Worm (Caenorhabditis elegans) whole organism, L4 larva: ENCODE measurements around the gene K08D8.9.
A peak's percentile ranks its signal among the peaks of the same experiment; 100 is the strongest.

Source experiments
- D1046.2 ChIP-seq: fragments of 200-800 bp; sonication (Bioruptor generic); IDR thresholded peaks from 2 replicates; pipeline ENCODE4 v1.3.6; 2022; ENCODE audit warnings: missing genetic modification characterization, missing compliant biosample characterization
- F26F4.8 ChIP-seq: fragments of 200-800 bp; sonication (Bioruptor generic); conservative IDR thresholded peaks from 2 replicates; pipeline ENCODE4 v1.3.6; 2022; ENCODE audit warnings: missing genetic modification characterization, missing compliant biosample characterization
- T26A8.4 ChIP-seq: fragments of 200-800 bp; sonication (Bioruptor generic); IDR thresholded peaks from 2 replicates; pipeline ENCODE4 v1.3.6; 2022; ENCODE audit warnings: missing genetic modification characterization, missing compliant biosample characterization
- Y105C5A.15 ChIP-seq: fragments of 200-800 bp; sonication (Bioruptor generic); IDR thresholded peaks from 2 replicates; pipeline ENCODE4 v1.3.6; 2022; ENCODE audit warnings: missing genetic modification characterization, missing compliant biosample characterization
- Y5F2A.4 ChIP-seq: fragments of 200-800 bp; sonication (Bioruptor generic); optimal IDR thresholded peaks from 2 replicates; lab custom pipeline; 2018; ENCODE audit warnings: mild to moderate bottlenecking, missing genetic modification characterization, missing compliant biosample characterization
- ZK337.2 ChIP-seq: fragments of 200-800 bp; sonication (Bioruptor generic); IDR thresholded peaks from 2 replicates; pipeline ENCODE4 v1.3.6; 2022; ENCODE audit warnings: missing genetic modification reagents, missing genetic modification characterization, missing compliant biosample characterization
- ZK546.5 ChIP-seq, 2 experiments: sonication (generic microtip); optimal IDR thresholded peaks; 2 replicates each; lab custom pipeline; 2017; ENCODE audit warnings: missing biosample characterization in 2 of 2, missing genetic modification characterization in 2 of 2
- aha-1 ChIP-seq: fragments of 150-350 bp; peaks from one replicate; lab custom pipeline; 2014; ENCODE audit warnings: missing biosample characterization, missing genetic modification characterization
- aly-2 ChIP-seq: sonication (generic microtip); optimal IDR thresholded peaks from 2 replicates; lab custom pipeline; 2018; ENCODE audit warnings: missing biosample characterization, missing genetic modification characterization
- ama-1 ChIP-seq: fragments of 150-350 bp; optimal IDR thresholded peaks from 2 replicates; lab custom pipeline; 2014; ENCODE audit warnings: inconsistent platforms, mixed read lengths
- ceh-28 ChIP-seq: fragments of 150-350 bp; optimal IDR thresholded peaks from 2 replicates; lab custom pipeline; 2014; ENCODE audit warnings: missing biosample characterization, missing genetic modification reagents, missing genetic modification characterization
- ceh-32 ChIP-seq: sonication (generic microtip); optimal IDR thresholded peaks from 2 replicates; lab custom pipeline; 2016; ENCODE audit warnings: mild to moderate bottlenecking, missing genetic modification characterization, missing compliant biosample characterization; ENCODE audit not compliant: poor library complexity
- ceh-44 ChIP-seq: fragments of 200-800 bp; sonication (Bioruptor generic); IDR thresholded peaks from 2 replicates; pipeline ENCODE4 v1.3.6; 2022; ENCODE audit warnings: missing genetic modification reagents, missing genetic modification characterization, missing compliant biosample characterization
- ceh-62 ChIP-seq: sonication (generic microtip); optimal IDR thresholded peaks from 2 replicates; lab custom pipeline; 2017; ENCODE audit warnings: missing biosample characterization, missing genetic modification characterization
- ces-1 ChIP-seq: fragments of 150-350 bp; sonication (generic microtip); optimal IDR thresholded peaks from 4 replicates; lab custom pipeline; 2014; ENCODE audit warnings: missing biosample characterization, missing genetic modification reagents, missing genetic modification characterization
- daf-12 ChIP-seq: fragments of 150-350 bp; optimal IDR thresholded peaks from 2 replicates; lab custom pipeline; 2014; ENCODE audit warnings: missing biosample characterization, missing genetic modification reagents, missing genetic modification characterization
- daf-16 ChIP-seq, 3 experiments: sonication (generic microtip); optimal IDR thresholded peaks; 2 replicates each; lab custom pipeline; 2016 to 2017; ENCODE audit warnings: missing genetic modification characterization in 3 of 3, missing genetic modification reagents in 3 of 3, mild to moderate bottlenecking in 2 of 3, missing compliant biosample characterization in 2 of 3, missing biosample characterization in 1 of 3, moderate library complexity in 1 of 3
- daf-8 ChIP-seq: fragments of 200-800 bp; sonication (Bioruptor generic); IDR thresholded peaks from 2 replicates; pipeline ENCODE4 v1.3.6; 2022; ENCODE audit warnings: missing genetic modification characterization, missing compliant biosample characterization
- dmd-6 ChIP-seq: fragments of 200-800 bp; sonication (Bioruptor generic); IDR thresholded peaks from 2 replicates; pipeline ENCODE4 v1.3.6; 2022; ENCODE audit warnings: missing genetic modification reagents, missing genetic modification characterization, missing compliant biosample characterization
- dpl-1 ChIP-seq: fragments of 150-350 bp; optimal IDR thresholded peaks from 2 replicates; lab custom pipeline; 2014; ENCODE audit warnings: missing biosample characterization, missing genetic modification reagents, missing genetic modification characterization
- dve-1 ChIP-seq: sonication (generic microtip); optimal IDR thresholded peaks from 2 replicates; lab custom pipeline; 2017; ENCODE audit warnings: antibody characterized with exemption, mild to moderate bottlenecking, missing genetic modification characterization, missing compliant biosample characterization; ENCODE audit not compliant: insufficient read depth
- egl-27 ChIP-seq: sonication (generic microtip); optimal IDR thresholded peaks from 3 replicates; lab custom pipeline; 2017; ENCODE audit warnings: missing biosample characterization, missing genetic modification reagents, missing genetic modification characterization
- fkh-10 ChIP-seq: fragments of 150-350 bp; optimal IDR thresholded peaks from 2 replicates; lab custom pipeline; 2014; ENCODE audit warnings: missing biosample characterization, missing genetic modification reagents, missing genetic modification characterization
- gei-8 ChIP-seq: fragments of 200-800 bp; sonication (Bioruptor generic); optimal IDR thresholded peaks from 2 replicates; lab custom pipeline; 2018; ENCODE audit warnings: mild to moderate bottlenecking, missing genetic modification characterization, missing compliant biosample characterization
- hlh-11 ChIP-seq: fragments of 200-800 bp; sonication (Bioruptor generic); optimal IDR thresholded peaks from 2 replicates; lab custom pipeline; 2018; ENCODE audit warnings: mild to moderate bottlenecking, missing genetic modification characterization, missing compliant biosample characterization
- hlh-30 ChIP-seq: sonication (generic microtip); optimal IDR thresholded peaks from 2 replicates; lab custom pipeline; 2017; ENCODE audit warnings: antibody characterized with exemption, mild to moderate bottlenecking, missing genetic modification characterization, missing compliant biosample characterization; ENCODE audit not compliant: insufficient read depth
- jun-1 ChIP-seq: fragments of 150-350 bp; optimal IDR thresholded peaks from 2 replicates; lab custom pipeline; 2014; ENCODE audit warnings: missing biosample characterization, missing genetic modification reagents, missing genetic modification characterization
- lin-1 ChIP-seq: fragments of 200-800 bp; sonication (Bioruptor generic); IDR thresholded peaks from 2 replicates; pipeline ENCODE4 v1.3.6; 2022; ENCODE audit warnings: missing genetic modification reagents, missing genetic modification characterization, missing compliant biosample characterization
- lin-13 ChIP-seq: fragments of 150-350 bp; optimal IDR thresholded peaks from 2 replicates; lab custom pipeline; 2014; ENCODE audit warnings: missing biosample characterization, missing genetic modification reagents, missing genetic modification characterization
- lin-15B ChIP-seq: fragments of 150-350 bp; sonication (generic microtip); optimal IDR thresholded peaks from 3 replicates; lab custom pipeline; 2014; ENCODE audit warnings: missing biosample characterization, missing genetic modification characterization
- lin-29 ChIP-seq: fragments of 200-800 bp; sonication (Bioruptor generic); IDR thresholded peaks from 2 replicates; pipeline ENCODE4 v1.3.6; 2022; ENCODE audit warnings: missing genetic modification reagents, missing genetic modification characterization, missing compliant biosample characterization
- lin-38 ChIP-seq: fragments of 200-800 bp; sonication (Bioruptor generic); IDR thresholded peaks from 2 replicates; pipeline ENCODE4 v1.3.6; 2022; ENCODE audit warnings: missing genetic modification reagents, missing genetic modification characterization, missing compliant biosample characterization
- lir-3 ChIP-seq: sonication (generic microtip); optimal IDR thresholded peaks from 2 replicates; lab custom pipeline; 2016; ENCODE audit warnings: mild to moderate bottlenecking, missing genetic modification characterization, missing compliant biosample characterization
- lsy-2 ChIP-seq, 2 experiments: fragments of 150-350 bp in 1 of 2; sonication (generic microtip) in 1 of 2; optimal IDR thresholded peaks; 2 replicates each; lab custom pipeline; 2014 to 2017; ENCODE audit warnings: missing biosample characterization in 2 of 2, missing genetic modification characterization in 2 of 2
- mep-1 ChIP-seq: fragments of 150-350 bp; sonication (generic microtip); optimal IDR thresholded peaks from 3 replicates; lab custom pipeline; 2014; ENCODE audit warnings: missing biosample characterization, missing genetic modification characterization
- mes-2 ChIP-seq: sonication (generic microtip); optimal IDR thresholded peaks from 2 replicates; lab custom pipeline; 2016; ENCODE audit warnings: missing genotype, mild to moderate bottlenecking, missing genetic modification characterization, missing compliant biosample characterization; ENCODE audit not compliant: poor library complexity, severe bottlenecking
- nhr-102 ChIP-seq: sonication (generic microtip); optimal IDR thresholded peaks from 2 replicates; lab custom pipeline; 2016; ENCODE audit warnings: mild to moderate bottlenecking, missing genetic modification characterization, moderate library complexity, missing compliant biosample characterization
- nhr-11 ChIP-seq: fragments of 150-350 bp; optimal IDR thresholded peaks from 2 replicates; lab custom pipeline; 2014; ENCODE audit warnings: missing biosample characterization, missing genetic modification characterization
- nhr-111 ChIP-seq: fragments of 200-800 bp; sonication (Bioruptor generic); optimal IDR thresholded peaks from 2 replicates; lab custom pipeline; 2018; ENCODE audit warnings: mild to moderate bottlenecking, missing genetic modification characterization, missing compliant biosample characterization
- nhr-237 ChIP-seq: sonication (generic microtip); optimal IDR thresholded peaks from 2 replicates; lab custom pipeline; 2017; ENCODE audit warnings: missing biosample characterization, missing genetic modification characterization
- nhr-28 ChIP-seq: fragments of 150-350 bp; optimal IDR thresholded peaks from 2 replicates; lab custom pipeline; 2014; ENCODE audit warnings: missing biosample characterization, missing genetic modification characterization
- nhr-41 ChIP-seq: fragments of 200-800 bp; sonication (Bioruptor generic); IDR thresholded peaks from 2 replicates; pipeline ENCODE4 v1.3.6; 2022; ENCODE audit warnings: missing genetic modification reagents, missing genetic modification characterization, missing compliant biosample characterization
- nhr-42 ChIP-seq: fragments of 200-800 bp; sonication (Bioruptor generic); IDR thresholded peaks from 2 replicates; pipeline ENCODE4 v1.3.6; 2022; ENCODE audit warnings: missing genetic modification characterization, missing compliant biosample characterization
- nhr-48 ChIP-seq: sonication (generic microtip); optimal IDR thresholded peaks from 2 replicates; lab custom pipeline; 2016; ENCODE audit warnings: mild to moderate bottlenecking, missing genetic modification characterization, missing compliant biosample characterization
- nhr-76 ChIP-seq: fragments of 150-350 bp; optimal IDR thresholded peaks from 2 replicates; lab custom pipeline; 2014; ENCODE audit warnings: missing biosample characterization, missing genetic modification characterization
- nhr-77 ChIP-seq: fragments of 150-350 bp; optimal IDR thresholded peaks from 2 replicates; lab custom pipeline; 2014; ENCODE audit warnings: missing biosample characterization, missing genetic modification characterization
- rbr-2 ChIP-seq: sonication (generic microtip); optimal IDR thresholded peaks from 2 replicates; lab custom pipeline; 2016; ENCODE audit warnings: missing genotype, missing genetic modification characterization, missing compliant biosample characterization
- sdz-12 ChIP-seq: fragments of 200-800 bp; sonication (Bioruptor generic); optimal IDR thresholded peaks from 2 replicates; lab custom pipeline; 2018; ENCODE audit warnings: mild to moderate bottlenecking, missing genetic modification characterization, missing compliant biosample characterization
- spr-3 ChIP-seq: fragments of 200-800 bp; sonication (Bioruptor generic); optimal IDR thresholded peaks from 2 replicates; lab custom pipeline; 2018; ENCODE audit warnings: mild to moderate bottlenecking, missing genetic modification characterization, missing compliant biosample characterization
- unc-130 ChIP-seq: sonication (generic microtip); optimal IDR thresholded peaks from 2 replicates; lab custom pipeline; 2016; ENCODE audit warnings: missing genetic modification reagents, missing genetic modification characterization, missing compliant biosample characterization
- unc-39 ChIP-seq: sonication (generic microtip); optimal IDR thresholded peaks from 2 replicates; lab custom pipeline; 2017; ENCODE audit warnings: missing biosample characterization, missing genetic modification characterization
- zfp-2 ChIP-seq: sonication (generic microtip); optimal IDR thresholded peaks from 2 replicates; lab custom pipeline; 2016; ENCODE audit warnings: mild to moderate bottlenecking, missing genetic modification characterization, missing compliant biosample characterization
- ztf-7 ChIP-seq: fragments of 150-350 bp; optimal IDR thresholded peaks from 2 replicates; lab custom pipeline; 2014; ENCODE audit warnings: missing biosample characterization, missing genetic modification characterization

The K08D8.9 gene

DNA sequence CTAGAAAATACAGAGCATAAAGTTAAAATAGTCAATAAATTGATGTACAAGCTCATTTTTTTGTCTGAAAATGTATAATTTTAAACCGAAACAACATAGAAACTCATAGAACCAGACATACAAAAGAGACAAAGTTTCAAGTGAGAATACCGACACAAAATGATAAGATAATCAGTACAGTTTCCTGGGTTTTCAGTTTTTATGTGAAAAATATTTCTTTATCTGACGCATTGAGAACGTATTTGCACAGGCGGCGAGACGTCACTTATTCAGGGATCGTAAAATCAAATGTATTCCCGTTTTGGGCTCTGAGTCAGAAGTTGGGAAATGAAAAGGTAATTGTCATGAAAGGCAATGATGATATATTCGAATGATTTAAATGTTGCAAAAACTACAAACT lies 9.0 kb upstream of the K08D8.9 start, which contains the start of gene K08D8.6 (continued):
- TF ChIP-seq hlh-30 (tag; lab: Kevin White, UChicago) (no peak), lin-38 (GFP tag; lab: Robert Waterston, UW) (no peak), nhr-28 (tag; lab: Kevin White, UChicago) (peak; percentile 67), zfp-2 (no peak), nhr-48 (peak; percentile 73), Y105C5A.15 (GFP tag; lab: Robert Waterston, UW) (no peak), nhr-111 (GFP tag; lab: Kevin White, UChicago) (no peak), aha-1 (tag; lab: Kevin White, UChicago) (no peak), mep-1 (tag; lab: Kevin White, UChicago) (no peak), mes-2 (peak; percentile 5), F26F4.8 (GFP tag; lab: Robert Waterston, UW) (no peak), ceh-28 (tag; lab: Kevin White, UChicago) (no peak), ZK546.5 (tag; optimal IDR thresholded peaks at IDR 0.05; lab: Kevin White, UChicago) (no peak), nhr-42 (GFP tag; lab: Robert Waterston, UW) (no peak), rbr-2 (tag; lab: Kevin White, UChicago) (no peak), T26A8.4 (GFP tag; lab: Robert Waterston, UW) (no peak), hlh-11 (tag; lab: Kevin White, UChicago) (peak; percentile 62), lin-13 (no peak), Y5F2A.4 (GFP tag; lab: Kevin White, UChicago) (no peak), daf-12 (no peak), ama-1 (lab: Kevin White, UChicago) (no peak), lin-29 (GFP tag; lab: Robert Waterston, UW) (no peak), dve-1 (tag; lab: Kevin White, UChicago) (peak; percentile 40), unc-130 (no peak), ces-1 (GFP tag; lab: Kevin White, UChicago) (no peak), gei-8 (GFP tag; lab: Kevin White, UChicago) (no peak), daf-16 (GFP tag; optimal IDR thresholded peaks at IDR 0.05; lab: Kevin White, UChicago) (no peak), daf-16 (tag; optimal IDR thresholded peaks at IDR 0.05; lab: Kevin White, UChicago) (peak; percentile 75), nhr-11 (tag; lab: Kevin White, UChicago) (no peak), ceh-62 (tag; lab: Kevin White, UChicago) (no peak), jun-1 (no peak), lsy-2 (tag; optimal IDR thresholded peaks at IDR 0.05; lab: Kevin White, UChicago) (no peak), egl-27 (tag; lab: Kevin White, UChicago) (no peak), lir-3 (no peak), nhr-76 (tag; lab: Kevin White, UChicago) (no peak), nhr-102 (tag; lab: Kevin White, UChicago) (peak; percentile 14), nhr-237 (no peak), nhr-41 (GFP tag; lab: Robert Waterston, UW) (no peak), ceh-32 (tag; lab: Kevin White, UChicago) (no peak), sdz-12 (no peak), ZK337.2 (no peak), nhr-77 (tag; lab: Kevin White, UChicago) (peak; percentile 52), ztf-7 (tag; lab: Kevin White, UChicago) (no peak), lin-15B (tag; lab: Kevin White, UChicago) (no peak), lin-1 (GFP tag; lab: Robert Waterston, UW) (peak; percentile 70), spr-3 (no peak), dpl-1 (no peak), fkh-10 (GFP tag; lab: Kevin White, UChicago) (no peak), unc-39 (tag; lab: Kevin White, UChicago) (no peak), D1046.2 (no peak), aly-2 (tag; lab: Kevin White, UChicago) (no peak), ceh-44 (no peak), dmd-6 (GFP tag; lab: Robert Waterston, UW) (peak; percentile 94), daf-8 (no peak)
